Fruit fly (Drosophila melanogaster): Measurements from ENCODE around the gene crb.
A peak's percentile ranks its signal among the peaks of the same experiment; 100 is the strongest.

Gene crb

dm6 chr3R:24320342-24320711 is 25.4 kb downstream of the crb start (continued):
- TF ChIP-seq Max (GFP tag; optimal IDR thresholded peaks at IDR 0.05) (no peak), kay (GFP tag; optimal IDR thresholded peaks at IDR 0.05) (no peak), CG18476 (GFP tag; optimal IDR thresholded peaks at IDR 0.05) (no peak), p53 (GFP tag; optimal IDR thresholded peaks at IDR 0.05) (no peak), CG12659 (GFP tag; optimal IDR thresholded peaks at IDR 0.05) (peak; percentile 73), H15 (GFP tag; IDR thresholded peaks at IDR 0.05) (no peak), pfk (GFP tag; optimal IDR thresholded peaks at IDR 0.05) (no peak), insv (GFP tag; optimal IDR thresholded peaks at IDR 0.05) (no peak), Deaf1 (tag; optimal IDR thresholded peaks at IDR 0.05) (no peak), Dip2 (GFP tag; IDR thresholded peaks at IDR 0.05) (no peak), Spps (tag; optimal IDR thresholded peaks at IDR 0.05) (no peak), gce (GFP tag; IDR thresholded peaks at IDR 0.05) (no peak), CG1233 (GFP tag; optimal IDR thresholded peaks at IDR 0.05) (no peak), CG4404 (GFP tag; IDR thresholded peaks at IDR 0.05) (no peak), Blimp-1 (GFP tag; optimal IDR thresholded peaks at IDR 0.05) (no peak), CG7786 (GFP tag; optimal IDR thresholded peaks at IDR 0.05) (no peak), Lpt (GFP tag; optimal IDR thresholded peaks at IDR 0.05) (no peak), vfl (GFP tag; optimal IDR thresholded peaks at IDR 0.05) (no peak), ac (GFP tag; optimal IDR thresholded peaks at IDR 0.05) (no peak), bsh (GFP tag; optimal IDR thresholded peaks at IDR 0.05) (no peak), Kr (GFP tag; optimal IDR thresholded peaks at IDR 0.05) (no peak), gro (GFP tag; optimal IDR thresholded peaks at IDR 0.05) (no peak), btn (GFP tag; optimal IDR thresholded peaks at IDR 0.05) (no peak), Oaz (GFP tag; IDR thresholded peaks at IDR 0.05) (no peak), Opbp (GFP tag; IDR thresholded peaks at IDR 0.05; ENCODE audit: partially characterized antibody) (peak; percentile 78), CG13123 (GFP tag; optimal IDR thresholded peaks at IDR 0.05) (no peak), Dref (GFP tag; IDR thresholded peaks at IDR 0.05) (peak; percentile 87), schlank (tag; optimal IDR thresholded peaks at IDR 0.05) (no peak), chm (GFP tag; IDR thresholded peaks at IDR 0.05) (no peak), tup (GFP tag; optimal IDR thresholded peaks at IDR 0.05) (no peak), dmrt99B (tag; optimal IDR thresholded peaks at IDR 0.05) (no peak), dysf (GFP tag; IDR thresholded peaks at IDR 0.05) (no peak), emc (GFP tag; optimal IDR thresholded peaks at IDR 0.05) (no peak), Adf1 (GFP tag; IDR thresholded peaks at IDR 0.05) (0 out of 2 replicates have a peak, but pooled peaks have one; percentile 13), CG8944 (GFP tag; optimal IDR thresholded peaks at IDR 0.05) (no peak), twi (tag; optimal IDR thresholded peaks at IDR 0.05) (no peak), grn (GFP tag; optimal IDR thresholded peaks at IDR 0.05) (no peak), CG10267 (tag; optimal IDR thresholded peaks at IDR 0.05) (no peak), chif (GFP tag; optimal IDR thresholded peaks at IDR 0.05) (no peak), CG14441 (GFP tag; IDR thresholded peaks at IDR 0.05) (no peak), pzg (GFP tag; optimal IDR thresholded peaks at IDR 0.05) (peak; percentile 79), fru (optimal IDR thresholded peaks at IDR 0.05) (no peak), NFAT (GFP tag; IDR thresholded peaks at IDR 0.05) (no peak), CG17361 (GFP tag; IDR thresholded peaks at IDR 0.05) (no peak), CG13894 (tag; optimal IDR thresholded peaks at IDR 0.05) (no peak), lov (optimal IDR thresholded peaks at IDR 0.05) (no peak), lov (GFP tag; IDR thresholded peaks at IDR 0.05) (no peak), Ssrp (tag; optimal IDR thresholded peaks at IDR 0.05) (no peak), CG31441 (GFP tag; IDR thresholded peaks at IDR 0.05) (no peak), ind (GFP tag; optimal IDR thresholded peaks at IDR 0.05) (no peak), CG12391 (tag; optimal IDR thresholded peaks at IDR 0.05) (peak; percentile 79), zfh2 (GFP tag; optimal IDR thresholded peaks at IDR 0.05) (no peak), CG1832 (GFP tag; optimal IDR thresholded peaks at IDR 0.05) (peak; percentile 66)

All from whole organism, embryonic.